Fruit fly (Drosophila melanogaster) Kc167 (cell line): ENCODE data around the gene CG1695.

Experiments
- Myc ChIP-seq: fragments of >200 bp; optimal IDR thresholded peaks from 2 replicates; lab custom pipeline; 2017; ENCODE audit warnings: missing external identifiers
- Sin3A ChIP-seq: fragments of >200 bp; optimal IDR thresholded peaks from 2 replicates; lab custom pipeline; 2018; ENCODE audit warnings: missing external identifiers
- h ChIP-seq: fragments of >200 bp; optimal IDR thresholded peaks from 3 replicates; lab custom pipeline; 2018; ENCODE audit warnings: missing external identifiers
- insv ChIP-seq: fragments of >200 bp; optimal IDR thresholded peaks from 3 replicates; lab custom pipeline; 2018; ENCODE audit warnings: missing external identifiers
- psq ChIP-seq: fragments of >200 bp; optimal IDR thresholded peaks from 2 replicates; lab custom pipeline; 2017; ENCODE audit warnings: missing external identifiers
- ttk ChIP-seq: sonication (Bioruptor generic); optimal IDR thresholded peaks from 2 replicates; lab custom pipeline; 2017; ENCODE audit warnings: missing external identifiers

Gene CG1695

dm6 chrX:20492672-20493071, 58.9 kb downstream of the CG1695 start:
- TF ChIP-seq Myc (lab: Kevin White, UChicago) (no peak), psq (lab: Kevin White, UChicago) (no peak), Sin3A (lab: Kevin White, UChicago) (no peak), h (no peak), insv (lab: Kevin White, UChicago) (no peak)

dm6 chrX:20495117-20495516, 61.4 kb downstream of the CG1695 start:
- TF ChIP-seq h (no peak), Sin3A (lab: Kevin White, UChicago) (no peak), ttk (lab: Kevin White, UChicago) (no peak)
